Worm (Caenorhabditis elegans) whole organism, young adult: Measurements from ENCODE around the gene clec-55.

ENCODE experiments used
- B0336.3 ChIP-seq: fragments of 200-800 bp; sonication (Bioruptor generic); IDR thresholded peaks from 2 replicates; pipeline ENCODE4 v1.3.6; 2022; ENCODE audit warnings: missing genetic modification characterization, missing compliant biosample characterization
- C06A6.2 ChIP-seq: fragments of 200-800 bp; sonication (Bioruptor generic); conservative IDR thresholded peaks from 2 replicates; pipeline ENCODE4 v1.3.6; 2022; ENCODE audit warnings: missing genetic modification characterization, missing compliant biosample characterization
- F39B2.1 ChIP-seq: fragments of 200-800 bp; sonication (Bioruptor generic); IDR thresholded peaks from 2 replicates; pipeline ENCODE4 v1.3.6; 2022; ENCODE audit warnings: missing genetic modification reagents, missing genetic modification characterization, missing compliant biosample characterization
- F55B11.4 ChIP-seq: sonication (generic microtip); optimal IDR thresholded peaks from 2 replicates; lab custom pipeline; 2016; ENCODE audit warnings: missing compliant biosample characterization, missing genetic modification characterization, borderline replicate concordance; ENCODE audit not compliant: insufficient read depth
- K12H6.12 ChIP-seq: fragments of 200-800 bp; sonication (Bioruptor generic); optimal IDR thresholded peaks from 2 replicates; lab custom pipeline; 2018; ENCODE audit warnings: mild to moderate bottlenecking, missing genetic modification characterization, missing compliant biosample characterization
- Y56A3A.18 ChIP-seq: fragments of 200-800 bp; sonication (Bioruptor generic); IDR thresholded peaks from 2 replicates; pipeline ENCODE4 v1.3.6; 2022; ENCODE audit warnings: missing genetic modification reagents, missing genetic modification characterization, missing compliant biosample characterization
- akir-1 ChIP-seq: fragments of 200-800 bp; sonication (Bioruptor generic); optimal IDR thresholded peaks from 2 replicates; lab custom pipeline; 2018; ENCODE audit warnings: mild to moderate bottlenecking, missing genetic modification characterization, moderate library complexity, missing compliant biosample characterization
- aptf-3 ChIP-seq: fragments of 200-800 bp; sonication (Bioruptor generic); IDR thresholded peaks from 2 replicates; pipeline ENCODE4 v1.3.6; 2022; ENCODE audit warnings: missing genetic modification characterization, missing compliant biosample characterization
- atf-7 ChIP-seq: sonication (generic microtip); optimal IDR thresholded peaks from 2 replicates; lab custom pipeline; 2017; ENCODE audit warnings: mild to moderate bottlenecking, missing genetic modification characterization, missing compliant biosample characterization
- athp-1 ChIP-seq: sonication (generic microtip); optimal IDR thresholded peaks from 2 replicates; lab custom pipeline; 2017; ENCODE audit warnings: mild to moderate bottlenecking, missing genetic modification characterization, missing compliant biosample characterization
- attf-3 ChIP-seq: fragments of 200-800 bp; sonication (Bioruptor generic); conservative IDR thresholded peaks from 2 replicates; pipeline ENCODE4 v1.3.6; 2022; ENCODE audit warnings: missing genetic modification reagents, missing genetic modification characterization, missing compliant biosample characterization
- bed-2 ChIP-seq: fragments of 200-800 bp; sonication (Bioruptor generic); IDR thresholded peaks from 2 replicates; pipeline ENCODE4 v1.3.6; 2022; ENCODE audit warnings: missing genetic modification reagents, missing genetic modification characterization, missing compliant biosample characterization
- cebp-1 ChIP-seq, 2 experiments: fragments of 200-800 bp in 1 of 2; sonication (Bioruptor generic) in 1 of 2; sonication (generic microtip) in 1 of 2; IDR thresholded peaks in 1 of 2; optimal IDR thresholded peaks in 1 of 2; 2 replicates each; pipeline versions ENCODE4 v1.3.6 to Lab custom; 2017 to 2022; ENCODE audit warnings: missing compliant biosample characterization in 2 of 2, missing genetic modification characterization in 2 of 2, mild to moderate bottlenecking in 1 of 2, missing genetic modification reagents in 1 of 2, moderate library complexity in 1 of 2
- egl-44 ChIP-seq: fragments of 200-800 bp; sonication (Bioruptor generic); IDR thresholded peaks from 2 replicates; pipeline ENCODE4 v1.3.6; 2022; ENCODE audit warnings: missing genetic modification reagents, missing genetic modification characterization, missing compliant biosample characterization
- ekl-4 ChIP-seq: fragments of 200-800 bp; sonication (Bioruptor generic); IDR thresholded peaks from 2 replicates; pipeline ENCODE4 v1.3.6; 2022; ENCODE audit warnings: missing genetic modification reagents, missing genetic modification characterization, missing compliant biosample characterization
- hlh-12 ChIP-seq: sonication (generic microtip); optimal IDR thresholded peaks from 2 replicates; lab custom pipeline; 2016; ENCODE audit warnings: missing genetic modification characterization, missing compliant biosample characterization
- hsf-1 ChIP-seq: fragments of 200-800 bp; sonication (Bioruptor generic); IDR thresholded peaks from 2 replicates; pipeline ENCODE4 v1.3.6; 2022; ENCODE audit warnings: missing genetic modification reagents, missing genetic modification characterization, missing compliant biosample characterization
- let-526 ChIP-seq: fragments of 200-800 bp; sonication (Bioruptor generic); IDR thresholded peaks from 2 replicates; pipeline ENCODE4 v1.3.6; 2022; ENCODE audit warnings: missing genetic modification reagents, missing genetic modification characterization, missing compliant biosample characterization
- lin-26 ChIP-seq: fragments of 200-800 bp; sonication (Bioruptor generic); IDR thresholded peaks from 2 replicates; pipeline ENCODE4 v1.3.6; 2022; ENCODE audit warnings: missing genetic modification reagents, missing genetic modification characterization, missing compliant biosample characterization
- madf-3 ChIP-seq: fragments of 200-800 bp; sonication (Bioruptor generic); IDR thresholded peaks from 2 replicates; pipeline ENCODE4 v1.3.6; 2022; ENCODE audit warnings: missing genetic modification reagents, missing genetic modification characterization, missing compliant biosample characterization
- madf-6 ChIP-seq: fragments of 200-800 bp; sonication (Bioruptor generic); IDR thresholded peaks from 2 replicates; pipeline ENCODE4 v1.3.6; 2022; ENCODE audit warnings: missing genetic modification reagents, missing genetic modification characterization, missing compliant biosample characterization
- nfya-1 ChIP-seq: sonication (generic microtip); optimal IDR thresholded peaks from 2 replicates; lab custom pipeline; 2017; ENCODE audit warnings: antibody characterized with exemption, missing compliant biosample characterization, missing genetic modification characterization, borderline replicate concordance; ENCODE audit not compliant: insufficient read depth
- nfyb-1 ChIP-seq: fragments of 200-800 bp; sonication (Bioruptor generic); IDR thresholded peaks from 2 replicates; pipeline ENCODE4 v1.3.6; 2022; ENCODE audit warnings: missing genetic modification reagents, missing genetic modification characterization, missing compliant biosample characterization
- repo-1 ChIP-seq: sonication (generic microtip); optimal IDR thresholded peaks from 2 replicates; lab custom pipeline; 2017; ENCODE audit warnings: mild to moderate bottlenecking, missing genetic modification characterization, missing compliant biosample characterization
- rpc-1 ChIP-seq, 2 experiments: fragments of 150-350 bp in 1 of 2; sonication (generic microtip) in 1 of 2; optimal IDR thresholded peaks; 2 replicates each; lab custom pipeline; 2014 to 2018; ENCODE audit warnings: missing biosample characterization in 1 of 2, missing genetic modification characterization in 1 of 2, missing genetic modification reagents in 1 of 2, missing genotype in 1 of 2
- tbp1 ChIP-seq: fragments of 200-800 bp; sonication (Bioruptor generic); optimal IDR thresholded peaks from 2 replicates; lab custom pipeline; 2018; ENCODE audit warnings: mild to moderate bottlenecking, missing genetic modification characterization, missing compliant biosample characterization
- tlf-1 ChIP-seq: fragments of 200-800 bp; sonication (Bioruptor generic); optimal IDR thresholded peaks from 2 replicates; lab custom pipeline; 2018; ENCODE audit warnings: mild to moderate bottlenecking, missing genetic modification characterization, missing compliant biosample characterization
- ztf-18 ChIP-seq: sonication (generic microtip); optimal IDR thresholded peaks from 2 replicates; lab custom pipeline; 2016; ENCODE audit warnings: missing genotype, mild to moderate bottlenecking, missing genetic modification characterization, missing compliant biosample characterization
- ztf-26 ChIP-seq: sonication (generic microtip); optimal IDR thresholded peaks from 2 replicates; lab custom pipeline; 2017; ENCODE audit warnings: missing genetic modification characterization, missing compliant biosample characterization

clec-55 gene

ce11 chrV:14478979-14479378 lies at the start of gene clec-55:
clec-55 (plus strand) TSS chrV:14479279.
- TF ChIP-seq B0336.3 (GFP tag; lab: Robert Waterston, UW) (no peak), ztf-18 (tag; lab: Kevin White, UChicago) (no peak), tbp1 (GFP tag; lab: Kevin White, UChicago) (no peak), bed-2 (GFP tag; lab: Robert Waterston, UW) (no peak), atf-7 (tag; lab: Kevin White, UChicago) (no peak), repo-1 (tag; lab: Kevin White, UChicago) (no peak)

- TF ChIP-seq aptf-3 (0 out of 2 replicates have a peak, but pooled peaks have one; percentile 35), hsf-1 (GFP tag; lab: Robert Waterston, UW) (no peak), egl-44 (GFP tag; lab: Robert Waterston, UW) (no peak)
- TF ChIP-seq, all 124 proteins: peak for 1
These were observed 46.8 kb upstream of the clec-55 start, which contains the start of gene egl-1 for ce11 chrV:14432259-14432658. egl-1 (minus strand) TSS chrV:14432359.

DNA sequence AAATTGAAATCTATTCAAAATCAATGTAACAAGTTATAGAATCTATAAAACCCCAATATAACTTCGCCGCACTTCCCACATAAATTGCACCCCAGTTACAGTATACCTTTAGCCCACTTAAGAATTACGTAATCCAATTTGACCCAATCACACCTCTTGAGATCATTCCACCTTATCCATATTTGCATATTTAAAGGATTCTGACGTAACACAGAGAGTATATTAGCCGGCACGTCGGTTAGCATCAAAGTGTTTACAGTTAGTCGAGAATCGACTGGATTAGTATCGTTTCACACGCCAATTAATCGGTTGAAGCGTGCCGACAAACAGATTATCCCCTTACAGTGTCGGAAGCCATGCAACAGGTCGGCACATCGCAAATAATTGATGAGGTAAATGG lies 45.5 kb upstream of the clec-55 start:
- TF ChIP-seq rpc-1 (optimal IDR thresholded peaks at IDR 0.05; lab: Kevin White, UChicago) (no peak), rpc-1 (tag; optimal IDR thresholded peaks at IDR 0.05; lab: Kevin White, UChicago) (no peak), nfya-1 (tag; lab: Kevin White, UChicago) (no peak), akir-1 (GFP tag; lab: Kevin White, UChicago) (no peak), hlh-12 (tag; lab: Kevin White, UChicago) (no peak), lin-26 (GFP tag; lab: Robert Waterston, UW) (no peak)

DNA sequence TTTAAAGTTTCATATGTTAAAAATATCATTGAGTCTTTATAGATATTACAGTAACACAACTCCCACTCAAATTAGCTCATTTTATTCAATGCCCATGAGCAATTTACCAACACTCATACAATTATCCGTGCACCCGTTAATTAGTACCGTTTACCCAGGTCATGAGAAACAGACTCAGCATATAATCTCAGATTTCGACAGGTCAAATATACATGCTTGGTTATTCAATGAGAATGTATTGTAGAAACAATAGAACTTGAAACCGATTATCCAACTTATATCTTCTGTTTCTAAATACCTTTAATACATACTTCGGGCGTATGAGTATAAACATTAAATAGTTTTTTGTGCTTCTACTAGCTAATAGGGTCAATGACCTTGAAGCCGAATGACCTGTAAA lies 42.9 kb upstream of the clec-55 start:
- TF ChIP-seq athp-1, result no peak
- TF ChIP-seq F55B11.4 (tag; lab: Kevin White, UChicago), result no peak
- no peak for TF ChIP-seq bed-2 (GFP tag; lab: Robert Waterston, UW)
- TF ChIP-seq madf-3 (GFP tag; lab: Robert Waterston, UW), result no peak
- no peak for TF ChIP-seq Y56A3A.18 (GFP tag; lab: Robert Waterston, UW)
- no peak for TF ChIP-seq aptf-3
- no peak for TF ChIP-seq let-526
- TF ChIP-seq nfyb-1 (GFP tag; lab: Robert Waterston, UW), result no peak
- no peak for TF ChIP-seq ztf-26
- TF ChIP-seq cebp-1 (GFP tag; IDR thresholded peaks at IDR 0.05; lab: Robert Waterston, UW), result no peak
- TF ChIP-seq cebp-1 (tag; optimal IDR thresholded peaks at IDR 0.05; lab: Kevin White, UChicago), result no peak

- TF ChIP-seq madf-6 (GFP tag; lab: Robert Waterston, UW) (no peak), ekl-4 (GFP tag; lab: Robert Waterston, UW) (no peak), egl-44 (GFP tag; lab: Robert Waterston, UW) (no peak), ztf-26 (no peak), attf-3 (GFP tag; lab: Robert Waterston, UW) (no peak), C06A6.2 (GFP tag; lab: Robert Waterston, UW) (no peak), tlf-1 (no peak), F39B2.1 (GFP tag; lab: Robert Waterston, UW) (no peak), K12H6.12 (tag; lab: Kevin White, UChicago) (no peak)
These were observed 41.7 kb upstream of the clec-55 start for ce11 chrV:14437355-14437754.
